Fruit fly (Drosophila melanogaster) S2 (cell line): Measurements from ENCODE around the gene LSm3.

ENCODE experiments used
- CG8478 ChIP-seq: fragments of >200 bp; optimal IDR thresholded peaks from 2 replicates; lab custom pipeline; 2018
- CTCF ChIP-seq, 2 experiments: fragments of >200 bp; optimal IDR thresholded peaks; 2 replicates each; lab custom pipeline; 2018

- no peak for TF ChIP-seq CG8478
- no peak for TF ChIP-seq CTCF (optimal IDR thresholded peaks at IDR 0.05; lab: Kevin White, UChicago)
Observed at dm6 chr3R:24006449-24007159, 10.5 kb downstream of the LSm3 start.
